Worm (Caenorhabditis elegans) whole organism, L4/young adult: ENCODE measurements around the gene scd-1.

Source experiments
- W03F9.2 ChIP-seq: fragments of 150-350 bp; optimal IDR thresholded peaks from 2 replicates; lab custom pipeline; 2014; ENCODE audit warnings: missing biosample characterization, missing genetic modification characterization
- him-1 ChIP-seq: sonication (generic microtip); optimal IDR thresholded peaks from 2 replicates; lab custom pipeline; 2016; ENCODE audit warnings: missing genotype, missing genetic modification reagents, missing genetic modification characterization, missing compliant biosample characterization

ce11 chrX:12503288-12503803 lies 22.2 kb downstream of the scd-1 start, which contains the start of gene sdz-19:
- no peak for TF ChIP-seq him-1 (tag; lab: Kevin White, UChicago)
- TF ChIP-seq W03F9.2 = no peak
